Fruit fly (Drosophila melanogaster) whole organism: ENCODE measurements around the gene Lipt2.

ENCODE experiments used
- CG8478 ChIP-seq: fragments of >200 bp; optimal IDR thresholded peaks from 2 replicates; lab custom pipeline; 2018; ENCODE audit warnings: inconsistent platforms
- Dll ChIP-seq: fragments of >200 bp; optimal IDR thresholded peaks from 2 replicates; lab custom pipeline; 2017
- EcR ChIP-seq, 2 experiments: fragments of >200 bp; optimal IDR thresholded peaks; 2 replicates each; lab custom pipeline; 2017; ENCODE audit warnings: missing biosample characterization in 2 of 2, missing genetic modification characterization in 2 of 2, missing genetic modification reagents in 2 of 2
- pan ChIP-seq: fragments of >200 bp; optimal IDR thresholded peaks from 2 replicates; lab custom pipeline; 2017
- psq ChIP-seq: fragments of >200 bp; optimal IDR thresholded peaks from 2 replicates; lab custom pipeline; 2017
- usp ChIP-seq: fragments of >200 bp; optimal IDR thresholded peaks from 2 replicates; lab custom pipeline; 2017; ENCODE audit warnings: missing biosample characterization, missing genetic modification characterization, mixed read lengths

Lipt2 gene

dm6 chr3R:4428585-4429464 lies 8.3 kb downstream of the Lipt2 start, which contains the start of gene srl:
TSS of gene srl (minus strand) at chr3R:4429335.
- TF ChIP-seq pan (lab: Kevin White, UChicago) (peak; percentile 10), psq (lab: Kevin White, UChicago) (no peak)

DNA sequence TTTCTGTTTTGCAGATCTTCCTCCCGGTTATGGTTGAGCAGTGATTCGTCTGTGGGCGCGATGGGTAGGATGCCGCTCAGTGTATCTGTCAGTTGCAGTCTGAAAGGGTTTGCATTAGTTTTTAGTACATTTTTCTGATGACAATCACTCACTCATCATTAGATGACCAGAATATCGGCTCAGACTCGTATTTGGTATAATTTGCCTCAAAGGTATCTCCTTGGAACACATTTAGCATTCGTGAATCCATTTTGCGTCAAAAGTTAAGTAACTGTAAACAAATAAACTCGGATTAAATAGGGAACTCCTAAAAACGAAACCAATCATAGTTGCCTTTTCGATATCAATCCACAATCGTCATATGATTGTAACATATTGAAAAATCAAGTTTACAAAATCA lies 10.4 kb downstream of the Lipt2 start, which contains the start of gene CG31525:
CG31525 (plus strand) TSS at position 301 of the 400 bp plus-strand sequence.
- no peak for TF ChIP-seq Dll (lab: Kevin White, UChicago)
- no peak for TF ChIP-seq usp (GFP tag; lab: Kevin White, UChicago)
- no peak for TF ChIP-seq pan (lab: Kevin White, UChicago)
- no peak for TF ChIP-seq psq (lab: Kevin White, UChicago)
- no peak for TF ChIP-seq EcR (GFP tag; optimal IDR thresholded peaks at IDR 0.05; lab: Kevin White, UChicago)
- no peak for TF ChIP-seq CG8478 (lab: Kevin White, UChicago)

- TF ChIP-seq CG8478 (lab: Kevin White, UChicago) (no peak), usp (GFP tag; lab: Kevin White, UChicago) (no peak), psq (lab: Kevin White, UChicago) (no peak), pan (lab: Kevin White, UChicago) (no peak), EcR (GFP tag; optimal IDR thresholded peaks at IDR 0.05; lab: Kevin White, UChicago) (no peak), Dll (lab: Kevin White, UChicago) (no peak)
These were observed 17.6 kb downstream of the Lipt2 start, which contains the start of gene CG32944 for dm6 chr3R:4419482-4419881. TSS of gene CG32944 (minus strand) at chr3R:4419578.

- TF ChIP-seq usp (GFP tag; lab: Kevin White, UChicago): no peak
- TF ChIP-seq Dll (lab: Kevin White, UChicago): no peak
- TF ChIP-seq pan (lab: Kevin White, UChicago): no peak
- no peak for TF ChIP-seq CG8478 (lab: Kevin White, UChicago)
- no peak for TF ChIP-seq psq (lab: Kevin White, UChicago)
- TF ChIP-seq EcR (GFP tag; optimal IDR thresholded peaks at IDR 0.05; lab: Kevin White, UChicago): no peak
These were observed 21.0 kb downstream of the Lipt2 start, which contains the start of gene CG31528 for dm6 chr3R:4416138-4416537. TSS of gene CG31528 (plus strand) at chr3R:4416438.

dm6 chr3R:4407325-4407724 lies 29.8 kb downstream of the Lipt2 start:
- TF ChIP-seq Dll (lab: Kevin White, UChicago) (no peak), psq (lab: Kevin White, UChicago) (no peak), pan (lab: Kevin White, UChicago) (no peak), usp (GFP tag; lab: Kevin White, UChicago) (no peak), EcR (GFP tag; optimal IDR thresholded peaks at IDR 0.05; lab: Kevin White, UChicago) (no peak), CG8478 (lab: Kevin White, UChicago) (no peak)

DNA sequence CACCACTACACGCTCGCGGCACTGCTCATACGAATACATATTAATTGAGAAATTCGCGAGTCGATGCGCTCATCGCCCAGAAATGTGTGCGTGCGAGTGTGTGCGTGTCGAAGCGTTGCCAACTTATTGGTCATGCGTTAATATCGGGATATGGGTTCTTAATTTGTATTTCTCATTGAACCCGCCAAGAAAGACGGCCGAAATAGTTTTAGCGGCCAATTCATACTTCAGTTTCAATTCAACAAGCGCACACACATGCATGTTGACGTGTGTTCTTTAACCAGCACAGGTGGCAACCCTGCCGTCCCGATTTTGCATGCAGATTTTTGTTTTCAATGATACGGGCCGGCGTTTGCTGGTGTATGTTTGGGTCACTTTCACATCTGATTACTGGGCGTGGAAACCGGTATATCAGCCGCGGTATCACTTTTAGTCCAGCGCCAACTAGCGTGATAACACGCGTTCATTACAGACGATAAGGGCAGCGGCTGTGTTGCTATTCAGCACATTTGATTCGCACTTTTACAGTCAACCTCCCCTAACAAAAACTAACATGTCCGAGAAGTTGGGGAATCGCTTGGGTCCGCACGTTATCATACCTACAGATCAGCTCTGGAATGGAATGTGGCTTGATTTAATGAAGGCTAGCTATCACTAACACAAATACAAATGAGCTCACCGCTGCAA lies 33.3 kb downstream of the Lipt2 start:
- TF ChIP-seq psq (lab: Kevin White, UChicago) (no peak), EcR (GFP tag; optimal IDR thresholded peaks at IDR 0.05; lab: Kevin White, UChicago) (peak in 1 of 2 experiments; percentile 41)

DNA sequence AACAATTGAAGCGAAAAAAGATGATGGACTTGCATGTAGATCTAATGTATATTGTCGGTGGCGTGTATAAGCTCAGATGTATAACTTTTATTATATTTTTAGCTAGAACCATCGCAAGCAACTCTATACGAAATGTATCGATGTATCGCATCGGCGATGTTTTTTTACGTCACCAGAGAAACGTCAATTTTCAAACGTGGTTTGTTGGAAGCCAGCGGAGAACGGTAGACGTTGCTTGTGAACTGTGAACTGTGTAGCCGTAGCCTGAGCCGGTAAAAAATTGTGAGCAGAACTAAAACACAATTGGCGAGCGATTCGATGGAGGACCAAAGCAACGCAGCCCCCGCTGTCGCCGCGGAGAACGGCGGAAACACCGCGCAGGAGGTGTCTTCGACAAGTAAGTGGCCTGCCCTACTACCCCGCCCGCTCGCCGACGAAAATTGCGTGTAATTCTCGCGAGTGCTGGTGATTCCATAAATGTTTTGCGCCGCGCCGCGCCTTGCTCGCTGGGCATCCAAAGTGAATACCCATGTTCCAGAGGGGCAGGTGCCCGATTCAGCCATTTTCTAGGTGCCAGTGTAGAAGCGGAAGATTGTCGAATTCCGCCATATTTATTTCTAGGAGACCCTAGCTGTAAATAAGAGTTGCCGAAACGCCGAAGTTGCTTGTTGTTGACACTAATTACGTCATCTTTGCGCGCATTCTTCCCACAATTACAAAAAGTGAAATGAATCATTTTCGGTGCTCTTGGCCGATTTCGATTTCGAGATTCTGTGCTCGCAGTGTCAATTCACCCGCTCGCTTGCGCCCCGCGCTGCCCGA lies 34.0 kb downstream of the Lipt2 start, which contains the start of gene lost:
lost (plus strand) TSS at position 193 of the 822 bp plus-strand sequence.
- no peak for TF ChIP-seq usp (GFP tag; lab: Kevin White, UChicago)
- TF ChIP-seq CG8478 (lab: Kevin White, UChicago): no peak

- TF ChIP-seq pan (lab: Kevin White, UChicago) (no peak), EcR (GFP tag; optimal IDR thresholded peaks at IDR 0.05; lab: Kevin White, UChicago) (no peak), CG8478 (lab: Kevin White, UChicago) (no peak)
These were observed 35.0 kb downstream of the Lipt2 start, which contains the start of gene CG9853 for dm6 chr3R:4401977-4402589. TSS of gene CG9853 (minus strand) at chr3R:4402027.

DNA sequence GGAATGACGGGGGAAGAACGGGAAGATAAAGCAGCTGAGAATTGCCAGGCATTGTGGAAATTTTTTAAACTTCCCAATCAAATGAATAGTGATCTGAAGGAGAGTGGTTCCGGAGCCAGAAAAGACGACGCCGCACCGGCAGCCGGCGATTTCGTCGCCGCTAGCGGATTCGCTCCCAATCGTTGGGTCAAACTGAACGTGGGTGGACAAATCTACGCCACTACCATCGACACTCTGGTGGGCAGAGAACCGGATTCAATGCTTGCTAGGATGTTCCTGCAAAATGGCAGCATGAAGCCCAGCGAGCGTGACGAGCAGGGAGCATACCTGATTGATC lies 36.7 kb downstream of the Lipt2 start, which contains the start of gene CG14647:
CG14647 (plus strand) TSS at position 14 of the 337 bp plus-strand sequence.
- TF ChIP-seq EcR (GFP tag; optimal IDR thresholded peaks at IDR 0.05; lab: Kevin White, UChicago): no peak
- no peak for TF ChIP-seq pan (lab: Kevin White, UChicago)
- TF ChIP-seq Dll (lab: Kevin White, UChicago): no peak
- no peak for TF ChIP-seq usp (GFP tag; lab: Kevin White, UChicago)
- TF ChIP-seq CG8478 (lab: Kevin White, UChicago): no peak
- no peak for TF ChIP-seq psq (lab: Kevin White, UChicago)

- no peak for TF ChIP-seq usp (GFP tag; lab: Kevin White, UChicago)
- TF ChIP-seq psq (lab: Kevin White, UChicago): no peak
- no peak for TF ChIP-seq CG8478 (lab: Kevin White, UChicago)
- TF ChIP-seq EcR (GFP tag; optimal IDR thresholded peaks at IDR 0.05; lab: Kevin White, UChicago): no peak
- no peak for TF ChIP-seq pan (lab: Kevin White, UChicago)
- TF ChIP-seq Dll (lab: Kevin White, UChicago): no peak
These were observed 37.2 kb downstream of the Lipt2 start for dm6 chr3R:4399810-4400496.
